Fruit fly (Drosophila melanogaster): ENCODE data around the gene CG14857.

CG14857 gene

DNA sequence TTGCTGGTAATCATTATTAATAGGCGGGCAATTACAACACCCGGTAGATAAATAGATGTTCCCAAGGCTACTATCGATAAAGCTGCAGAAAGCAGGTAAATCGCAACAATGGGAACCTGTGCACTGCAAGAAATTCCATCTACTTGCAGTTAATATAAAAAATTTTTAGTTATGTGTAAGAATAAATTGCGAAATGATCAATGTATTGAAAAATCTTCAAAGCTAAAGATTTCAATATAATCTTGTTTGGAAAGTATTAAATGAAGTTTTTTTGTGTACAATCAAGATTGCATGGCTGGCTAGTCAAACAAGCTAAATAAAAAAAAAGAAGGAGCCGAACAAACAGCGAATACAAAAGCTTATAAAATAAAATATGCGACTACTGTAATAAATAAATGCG lies 26.2 kb upstream of the CG14857 start:
- peak in 1 of 2 experiments; percentile 24 for TF ChIP-seq foxo (GFP tag; optimal IDR thresholded peaks at IDR 0.05)
- no peak for TF ChIP-seq Sp1 (GFP tag; optimal IDR thresholded peaks at IDR 0.05)
- peak; percentile 27 for TF ChIP-seq fru (GFP tag; optimal IDR thresholded peaks at IDR 0.05)
- peak; percentile 34 for TF ChIP-seq br (GFP tag; optimal IDR thresholded peaks at IDR 0.05)
- peak; percentile 11 for TF ChIP-seq OdsH (GFP tag; optimal IDR thresholded peaks at IDR 0.05)
- TF ChIP-seq HLH106 (tag; optimal IDR thresholded peaks at IDR 0.05): peak; percentile 27
- no peak for TF ChIP-seq GATAd (GFP tag; optimal IDR thresholded peaks at IDR 0.05)
- TF ChIP-seq ey (GFP tag; optimal IDR thresholded peaks at IDR 0.05): peak; percentile 12
- no peak for TF ChIP-seq Hr83 (GFP tag; optimal IDR thresholded peaks at IDR 0.05; ENCODE audit: poor library complexity, severe bottlenecking)
- TF ChIP-seq h (GFP tag; optimal IDR thresholded peaks at IDR 0.05): peak; percentile 39
- peak; percentile 18 for TF ChIP-seq rgr (GFP tag; optimal IDR thresholded peaks at IDR 0.05)

DNA sequence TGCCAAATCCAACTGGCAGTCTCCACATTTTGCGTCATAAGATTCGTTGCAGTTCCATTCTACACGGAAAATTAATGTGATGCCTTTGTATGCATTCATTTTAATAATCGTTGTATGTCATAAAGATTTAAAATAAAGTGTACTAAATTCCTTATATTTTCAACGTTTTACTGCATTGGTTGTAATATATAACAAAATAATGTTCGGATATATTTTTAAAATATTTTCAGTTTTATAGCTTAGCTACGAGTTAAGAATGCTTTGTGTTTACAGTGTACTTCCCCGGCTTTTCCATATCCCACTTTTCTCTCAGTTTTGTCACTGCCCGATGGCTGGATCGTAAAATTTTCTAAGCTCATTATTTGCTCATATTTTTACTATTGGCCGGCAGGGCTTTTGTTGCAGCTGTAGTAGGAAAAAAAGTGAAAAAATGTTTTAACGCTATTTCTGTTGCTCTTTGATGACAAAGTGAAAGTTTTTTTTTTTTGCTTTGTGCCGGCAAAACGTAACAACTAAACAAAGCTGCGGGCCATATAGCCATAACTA lies 21.8 kb upstream of the CG14857 start:
- no peak for TF ChIP-seq Dfd (GFP tag; optimal IDR thresholded peaks at IDR 0.05)
- peak in 1 of 2 experiments; percentile 8 for TF ChIP-seq foxo (GFP tag; optimal IDR thresholded peaks at IDR 0.05)
- no peak for TF ChIP-seq Hr78 (GFP tag; optimal IDR thresholded peaks at IDR 0.05)

DNA sequence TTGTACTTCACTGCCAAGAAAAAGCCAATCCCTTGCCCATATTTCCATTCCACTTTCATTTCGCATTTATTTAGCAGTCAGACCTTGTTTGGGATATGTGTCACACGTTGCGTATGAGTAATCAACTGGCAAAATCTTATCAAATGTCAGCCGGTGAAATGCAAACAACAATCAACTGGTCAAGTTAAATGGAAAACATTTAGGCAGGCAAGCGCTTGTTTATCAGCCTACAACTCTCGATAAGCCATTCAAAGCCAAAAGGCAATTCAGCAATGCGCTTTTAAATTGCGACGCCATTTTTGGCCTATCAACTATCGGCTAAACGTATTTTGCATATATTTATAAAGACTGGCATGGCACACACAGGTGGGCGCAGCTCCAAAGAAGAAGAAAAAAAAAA lies 20.8 kb upstream of the CG14857 start:
- TF ChIP-seq fru (GFP tag; optimal IDR thresholded peaks at IDR 0.05) (no peak), Hnf4 (GFP tag; optimal IDR thresholded peaks at IDR 0.05) (peak; percentile 2), Jra (GFP tag; optimal IDR thresholded peaks at IDR 0.05) (peak; percentile 28), h (GFP tag; optimal IDR thresholded peaks at IDR 0.05) (peak; percentile 11)

DNA sequence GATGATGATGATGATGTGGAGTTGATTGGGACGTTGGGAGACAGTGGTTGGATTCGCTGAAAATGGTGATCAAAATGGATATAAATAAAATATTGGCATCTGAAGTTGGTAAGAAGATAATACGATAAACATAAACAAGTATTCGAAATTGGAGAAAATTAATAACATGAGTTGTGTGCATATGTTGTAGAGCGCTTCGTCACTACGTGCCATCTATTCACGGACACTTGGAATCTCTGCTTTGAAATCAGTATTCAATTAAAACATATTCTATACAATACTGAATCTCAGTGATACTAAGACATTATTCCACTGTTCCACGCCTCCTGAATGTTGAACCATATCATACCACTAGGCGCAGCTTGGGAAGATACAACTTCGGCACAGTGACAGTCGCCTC lies 16.2 kb upstream of the CG14857 start:
- no peak for TF ChIP-seq Mio (GFP tag; optimal IDR thresholded peaks at IDR 0.05)
- TF ChIP-seq dmrt93B (GFP tag; optimal IDR thresholded peaks at IDR 0.05): no peak
- TF ChIP-seq CrebA (GFP tag; optimal IDR thresholded peaks at IDR 0.05; ENCODE audit: borderline replicate concordance): no peak
- TF ChIP-seq Jra (GFP tag; optimal IDR thresholded peaks at IDR 0.05): no peak
- no peak for TF ChIP-seq Dfd (GFP tag; optimal IDR thresholded peaks at IDR 0.05)

DNA sequence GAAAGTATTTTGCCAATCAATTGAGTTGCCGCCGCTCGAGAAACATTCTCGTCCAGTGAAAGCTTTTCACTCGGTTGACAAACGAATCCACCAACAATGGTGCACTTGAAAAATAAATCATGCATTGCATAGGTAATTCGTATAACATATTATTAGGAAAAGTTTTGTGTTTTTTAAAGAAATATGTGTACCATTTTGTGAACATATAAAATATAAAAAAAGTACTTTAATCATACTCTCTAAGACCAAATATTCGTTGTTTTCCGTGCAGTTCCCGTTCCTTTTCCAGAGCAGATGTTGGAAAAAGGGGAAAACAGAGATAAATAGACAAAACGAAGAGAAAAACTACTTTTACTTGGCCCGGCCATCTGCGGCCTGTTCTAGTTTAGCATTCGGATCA lies 14.9 kb upstream of the CG14857 start:
- TF ChIP-seq jim (GFP tag; optimal IDR thresholded peaks at IDR 0.05) (no peak), foxo (GFP tag; optimal IDR thresholded peaks at IDR 0.05) (no peak), Sp1 (GFP tag; optimal IDR thresholded peaks at IDR 0.05) (no peak), br (GFP tag; optimal IDR thresholded peaks at IDR 0.05) (no peak), h (GFP tag; optimal IDR thresholded peaks at IDR 0.05) (no peak), ey (GFP tag; optimal IDR thresholded peaks at IDR 0.05) (no peak), tai (GFP tag; optimal IDR thresholded peaks at IDR 0.05) (no peak), lola (GFP tag; optimal IDR thresholded peaks at IDR 0.05) (no peak), Hnf4 (GFP tag; optimal IDR thresholded peaks at IDR 0.05) (no peak)

DNA sequence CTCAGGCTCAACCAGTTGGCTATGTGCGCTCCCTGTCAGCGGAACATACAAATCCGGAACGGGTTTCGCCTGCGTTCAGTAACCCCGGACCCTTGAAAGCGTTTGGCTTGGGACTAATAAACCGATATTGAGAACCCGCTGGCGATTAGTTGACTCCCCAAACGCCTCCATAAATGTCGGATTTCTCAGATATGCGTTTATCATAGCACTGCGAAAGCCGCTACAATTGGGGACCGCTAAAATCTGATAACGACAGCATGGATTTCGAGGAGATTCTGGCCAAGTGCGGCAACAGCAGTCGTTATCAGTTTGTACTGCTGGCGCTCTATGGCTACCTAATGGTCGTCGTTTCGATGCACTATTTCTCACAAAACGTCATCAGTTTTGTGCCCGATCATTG lies 5.3 kb upstream of the CG14857 start, which contains the start of gene CG14855:
TSS of gene CG14855 (plus strand) at position 12 of the 400 bp plus-strand sequence.
- no peak for TF ChIP-seq foxo (GFP tag; optimal IDR thresholded peaks at IDR 0.05)
- peak; percentile 1 for TF ChIP-seq Vsx2 (GFP tag; optimal IDR thresholded peaks at IDR 0.05; ENCODE audit: partially characterized antibody)

DNA sequence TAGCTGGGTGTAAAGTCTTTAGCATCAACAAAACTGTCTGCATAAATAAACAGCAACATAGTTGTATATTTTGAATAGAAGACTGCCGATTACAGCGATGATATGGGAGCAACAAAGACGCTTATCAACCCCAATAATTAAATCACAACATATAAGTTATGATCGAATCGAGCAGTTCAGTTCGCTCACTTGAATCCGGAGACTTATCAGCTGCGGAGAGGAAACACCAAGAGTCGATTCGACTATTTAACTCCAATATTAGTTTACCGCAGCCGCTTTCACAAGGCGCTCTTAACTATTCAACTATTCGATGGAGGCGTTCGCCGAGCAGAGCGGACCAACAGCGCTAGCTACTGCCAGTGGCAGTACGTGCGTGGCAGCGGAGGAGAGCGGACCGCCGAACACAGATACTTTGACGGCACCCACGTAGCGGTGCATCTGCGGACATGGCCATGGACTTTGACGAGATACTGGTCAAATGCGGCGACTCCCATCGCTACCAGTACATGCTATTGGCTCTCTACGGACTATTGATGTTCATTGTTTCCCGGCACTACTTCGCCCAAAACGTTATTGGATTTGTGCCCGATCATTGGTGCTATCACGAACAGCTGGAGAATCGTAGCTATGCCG lies 2.8 kb upstream of the CG14857 start, which contains the start of gene CG14856:
TSS of gene CG14856 (plus strand) at position 361 of the 633 bp plus-strand sequence.
- TF ChIP-seq Vsx2 (GFP tag; optimal IDR thresholded peaks at IDR 0.05; ENCODE audit: partially characterized antibody) (no peak), CG32264 (GFP tag; optimal IDR thresholded peaks at IDR 0.05) (no peak), lola (GFP tag; optimal IDR thresholded peaks at IDR 0.05) (no peak), brk (GFP tag; optimal IDR thresholded peaks at IDR 0.05) (no peak), CrebA (GFP tag; optimal IDR thresholded peaks at IDR 0.05; ENCODE audit: borderline replicate concordance) (no peak), rgr (GFP tag; optimal IDR thresholded peaks at IDR 0.05) (no peak), woc (GFP tag; optimal IDR thresholded peaks at IDR 0.05) (no peak), Dif (GFP tag; optimal IDR thresholded peaks at IDR 0.05; ENCODE audit: partially characterized antibody) (no peak), Sp1 (GFP tag; optimal IDR thresholded peaks at IDR 0.05) (no peak), h (GFP tag; optimal IDR thresholded peaks at IDR 0.05) (no peak), ey (GFP tag; optimal IDR thresholded peaks at IDR 0.05) (no peak), br (GFP tag; optimal IDR thresholded peaks at IDR 0.05) (no peak), Hnf4 (GFP tag; optimal IDR thresholded peaks at IDR 0.05) (no peak), Abd-B (GFP tag; optimal IDR thresholded peaks at IDR 0.05) (no peak), usp (GFP tag; optimal IDR thresholded peaks at IDR 0.05) (no peak), GATAd (GFP tag; optimal IDR thresholded peaks at IDR 0.05) (no peak), tai (GFP tag; optimal IDR thresholded peaks at IDR 0.05) (no peak)
